Worm (Caenorhabditis elegans) whole organism, mixed stage, embryonic: Measurements from ENCODE around the gene col-3.

Experiments used
- elt-1 ChIP-seq: sonication (generic microtip); optimal IDR thresholded peaks from 2 replicates; lab custom pipeline; 2017; ENCODE audit warnings: missing genetic modification characterization, mild to moderate bottlenecking, missing compliant biosample characterization, antibody characterized with exemption, moderate library complexity, borderline replicate concordance; ENCODE audit not compliant: insufficient read depth
- lin-32 ChIP-seq: fragments of 200-800 bp; sonication (Bioruptor generic); optimal IDR thresholded peaks from 2 replicates; lab custom pipeline; 2018; ENCODE audit warnings: mild to moderate bottlenecking, missing genetic modification characterization, missing compliant biosample characterization
- nhr-28 ChIP-seq: fragments of 150-350 bp; optimal IDR thresholded peaks from 2 replicates; lab custom pipeline; 2014; ENCODE audit warnings: missing biosample characterization, missing genetic modification characterization
- pha-4 ChIP-seq: fragments of 150-350 bp; optimal IDR thresholded peaks from 2 replicates; lab custom pipeline; 2018; ENCODE audit warnings: missing biosample characterization, missing genetic modification reagents, missing genetic modification characterization
- snpc-4 ChIP-seq: fragments of 150-350 bp; optimal IDR thresholded peaks from 2 replicates; lab custom pipeline; 2014; ENCODE audit warnings: missing biosample characterization, missing genetic modification characterization
- unc-62 ChIP-seq: fragments of 150-350 bp; optimal IDR thresholded peaks from 2 replicates; lab custom pipeline; 2014; ENCODE audit warnings: missing biosample characterization, missing genetic modification reagents, missing genetic modification characterization
- ztf-11 ChIP-seq: fragments of 150-350 bp; optimal IDR thresholded peaks from 2 replicates; lab custom pipeline; 2014; ENCODE audit warnings: missing biosample characterization, missing genetic modification characterization

ce11 chrIV:8845922-8846321, 21.3 kb downstream of the col-3 start:
- TF ChIP-seq ztf-11 (no peak), pha-4 (tag; lab: Kevin White, UChicago) (no peak), snpc-4 (tag; lab: Kevin White, UChicago) (no peak), elt-1 (tag; lab: Kevin White, UChicago) (no peak), nhr-28 (tag; lab: Kevin White, UChicago) (no peak), unc-62 (GFP tag; lab: Kevin White, UChicago) (no peak), lin-32 (GFP tag; lab: Kevin White, UChicago) (no peak)
